Worm (Caenorhabditis elegans) whole organism, early embryonic: ENCODE data around the gene K02F3.9.

Experiments
- aly-1 ChIP-seq: sonication (generic microtip); optimal IDR thresholded peaks from 2 replicates; lab custom pipeline; 2016; ENCODE audit warnings: missing genetic modification characterization, missing compliant biosample characterization
- ama-1 ChIP-seq: fragments of 150-350 bp; optimal IDR thresholded peaks from 2 replicates; lab custom pipeline; 2014
- ceh-13 ChIP-seq: fragments of 200-800 bp; sonication (Bioruptor generic); optimal IDR thresholded peaks from 2 replicates; lab custom pipeline; 2018; ENCODE audit warnings: mild to moderate bottlenecking, missing genetic modification characterization, missing compliant biosample characterization
- ceh-36 ChIP-seq: sonication (generic microtip); optimal IDR thresholded peaks from 2 replicates; lab custom pipeline; 2016; ENCODE audit warnings: missing genetic modification characterization, inconsistent platforms, missing compliant biosample characterization
- ets-7 ChIP-seq: sonication (generic microtip); optimal IDR thresholded peaks from 2 replicates; lab custom pipeline; 2016; ENCODE audit warnings: missing genotype, missing genetic modification characterization, missing compliant biosample characterization
- flt-1 ChIP-seq: fragments of 200-800 bp; sonication (Bioruptor generic); IDR thresholded peaks from 2 replicates; pipeline ENCODE4 v1.3.6; 2022; ENCODE audit warnings: missing genetic modification characterization, missing compliant biosample characterization
- hmbx-1 ChIP-seq: sonication (generic microtip); optimal IDR thresholded peaks from 2 replicates; lab custom pipeline; 2016; ENCODE audit warnings: mild to moderate bottlenecking, missing genetic modification characterization, missing compliant biosample characterization
- hmg-4 ChIP-seq: fragments of 200-800 bp; sonication (Bioruptor generic); optimal IDR thresholded peaks from 2 replicates; lab custom pipeline; 2018; ENCODE audit warnings: mild to moderate bottlenecking, missing genetic modification characterization, missing compliant biosample characterization
- hnd-1 ChIP-seq: sonication (generic microtip); optimal IDR thresholded peaks from 2 replicates; lab custom pipeline; 2016; ENCODE audit warnings: missing genetic modification characterization, missing compliant biosample characterization
- scrt-1 ChIP-seq: fragments of 200-800 bp; sonication (Bioruptor generic); IDR thresholded peaks from 2 replicates; pipeline ENCODE4 v1.3.6; 2022; ENCODE audit warnings: missing genetic modification characterization, missing compliant biosample characterization
- sea-1 ChIP-seq: fragments of 200-800 bp; sonication (Bioruptor generic); conservative IDR thresholded peaks from 2 replicates; pipeline ENCODE4 v1.3.6; 2022; ENCODE audit warnings: missing genetic modification characterization, missing compliant biosample characterization
- tbx-11 ChIP-seq: fragments of 200-800 bp; sonication (Bioruptor generic); IDR thresholded peaks from 2 replicates; pipeline ENCODE4 v1.3.6; 2022; ENCODE audit warnings: missing genetic modification characterization, missing compliant biosample characterization
- tbx-37 ChIP-seq: fragments of 200-800 bp; sonication (Bioruptor generic); conservative IDR thresholded peaks from 2 replicates; pipeline ENCODE4 v1.3.6; 2022; ENCODE audit warnings: missing genetic modification reagents, missing genetic modification characterization, missing compliant biosample characterization
- tra-4 ChIP-seq: sonication (generic microtip); optimal IDR thresholded peaks from 2 replicates; lab custom pipeline; 2017; ENCODE audit warnings: missing genetic modification characterization, missing compliant biosample characterization

DNA sequence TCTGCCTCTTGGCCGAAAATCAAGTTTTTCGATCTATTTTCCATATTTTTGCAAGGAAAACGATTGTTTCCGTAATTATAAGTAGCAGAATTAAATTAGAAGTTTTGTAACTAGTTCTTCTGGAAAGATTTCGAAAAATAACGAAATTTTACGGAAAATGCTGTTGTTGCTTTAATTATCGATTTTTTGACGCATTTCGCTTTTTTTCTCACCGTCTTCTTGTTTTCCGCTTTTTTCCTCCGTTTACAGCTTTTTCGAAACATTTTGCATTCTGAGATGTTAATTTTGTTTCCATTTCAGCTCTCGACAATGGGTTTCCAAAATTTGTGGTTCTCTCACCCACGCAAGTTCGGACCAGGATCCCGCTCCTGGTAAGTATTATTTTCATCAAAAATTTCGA lies 47.2 kb downstream of the K02F3.9 start, which contains the start of gene rps-29:
- TF ChIP-seq aly-1 (tag; lab: Kevin White, UChicago) (no peak), ceh-13 (GFP tag; lab: Kevin White, UChicago) (no peak), flt-1 (GFP tag; lab: Robert Waterston, UW) (no peak), tbx-11 (GFP tag; lab: Robert Waterston, UW) (no peak), hmbx-1 (no peak), ama-1 (lab: Kevin White, UChicago) (no peak), hnd-1 (tag; lab: Kevin White, UChicago) (no peak), hmg-4 (GFP tag; lab: Kevin White, UChicago) (no peak), tra-4 (tag; lab: Kevin White, UChicago) (no peak), ceh-36 (tag; lab: Kevin White, UChicago) (no peak), ets-7 (tag; lab: Kevin White, UChicago) (no peak), tbx-37 (no peak), scrt-1 (GFP tag; lab: Robert Waterston, UW) (no peak), sea-1 (GFP tag; lab: Robert Waterston, UW) (no peak)
